Worm (Caenorhabditis elegans) whole organism, L4 larva: ENCODE measurements around the gene pgph-2.

ENCODE experiments used
- Y48G9A.11 ChIP-seq: fragments of 200-800 bp; sonication (Bioruptor generic); IDR thresholded peaks from 2 replicates; pipeline ENCODE4 v1.3.6; 2022; ENCODE audit warnings: missing genetic modification reagents, missing genetic modification characterization, missing compliant biosample characterization
- aly-2 ChIP-seq: sonication (generic microtip); optimal IDR thresholded peaks from 2 replicates; lab custom pipeline; 2018; ENCODE audit warnings: missing biosample characterization, missing genetic modification characterization
- ctbp-1 ChIP-seq: fragments of 200-800 bp; sonication (Bioruptor generic); IDR thresholded peaks from 2 replicates; pipeline ENCODE4 v1.3.6; 2022; ENCODE audit warnings: missing genetic modification reagents, missing genetic modification characterization, missing compliant biosample characterization
- egl-27 ChIP-seq: sonication (generic microtip); optimal IDR thresholded peaks from 3 replicates; lab custom pipeline; 2017; ENCODE audit warnings: missing biosample characterization, missing genetic modification reagents, missing genetic modification characterization
- fkh-10 ChIP-seq: fragments of 150-350 bp; optimal IDR thresholded peaks from 2 replicates; lab custom pipeline; 2014; ENCODE audit warnings: missing biosample characterization, missing genetic modification reagents, missing genetic modification characterization
- fos-1 ChIP-seq: fragments of 150-350 bp; optimal IDR thresholded peaks from 2 replicates; lab custom pipeline; 2014; ENCODE audit warnings: missing biosample characterization, missing genetic modification characterization
- nhr-77 ChIP-seq: fragments of 150-350 bp; optimal IDR thresholded peaks from 2 replicates; lab custom pipeline; 2014; ENCODE audit warnings: missing biosample characterization, missing genetic modification characterization

- TF ChIP-seq ctbp-1 (GFP tag; lab: Robert Waterston, UW) = no peak
- no peak for TF ChIP-seq fos-1 (tag; lab: Kevin White, UChicago)
- no peak for TF ChIP-seq Y48G9A.11 (GFP tag; lab: Robert Waterston, UW)
- TF ChIP-seq egl-27 (tag; lab: Kevin White, UChicago) = no peak
- no peak for TF ChIP-seq nhr-77 (tag; lab: Kevin White, UChicago)
- no peak for TF ChIP-seq aly-2 (tag; lab: Kevin White, UChicago)
- no peak for TF ChIP-seq fkh-10 (GFP tag; lab: Kevin White, UChicago)
Measured at ce11 chrV:5724395-5724794, 40.5 kb upstream of the pgph-2 start.
